Worm (Caenorhabditis elegans) whole organism, L3 larva: ENCODE measurements around the gene ugt-58.

Experiments used
- R02D3.7 ChIP-seq: fragments of 150-350 bp; optimal IDR thresholded peaks from 2 replicates; lab custom pipeline; 2014; ENCODE audit warnings: missing biosample characterization, missing genetic modification characterization
- ZK546.5 ChIP-seq: sonication (generic microtip); optimal IDR thresholded peaks from 2 replicates; lab custom pipeline; 2017; ENCODE audit warnings: missing biosample characterization, missing genetic modification characterization
- aly-2 ChIP-seq: fragments of 150-350 bp; optimal IDR thresholded peaks from 2 replicates; lab custom pipeline; 2014; ENCODE audit warnings: missing biosample characterization, missing genetic modification characterization
- ama-1 ChIP-seq: fragments of 150-350 bp; optimal IDR thresholded peaks from 2 replicates; lab custom pipeline; 2018
- ceh-16 ChIP-seq: sonication (generic microtip); optimal IDR thresholded peaks from 2 replicates; lab custom pipeline; 2017; ENCODE audit warnings: missing biosample characterization, missing genetic modification characterization
- ceh-28 ChIP-seq: fragments of 150-350 bp; optimal IDR thresholded peaks from 2 replicates; lab custom pipeline; 2014; ENCODE audit warnings: missing biosample characterization, missing genetic modification reagents, missing genetic modification characterization
- ceh-9 ChIP-seq: sonication (generic microtip); optimal IDR thresholded peaks from 2 replicates; lab custom pipeline; 2018; ENCODE audit warnings: missing biosample characterization, missing genetic modification characterization
- daf-12 ChIP-seq: fragments of 150-350 bp; optimal IDR thresholded peaks from 2 replicates; lab custom pipeline; 2014; ENCODE audit warnings: missing biosample characterization, missing genetic modification reagents, missing genetic modification characterization
- egl-27 ChIP-seq: sonication (generic microtip); optimal IDR thresholded peaks from 4 replicates; lab custom pipeline; 2017; ENCODE audit warnings: missing biosample characterization, missing genetic modification reagents, missing genetic modification characterization
- elt-2 ChIP-seq: sonication (generic microtip); optimal IDR thresholded peaks from 2 replicates; lab custom pipeline; 2016; ENCODE audit warnings: missing genetic modification reagents, mild to moderate bottlenecking, missing genetic modification characterization, missing compliant biosample characterization
- elt-3 ChIP-seq, 3 experiments: fragments of 150-350 bp in 1 of 3; sonication (generic microtip) in 2 of 3; optimal IDR thresholded peaks; 2 replicates in 2 of 3; 4 replicates in 1 of 3; lab custom pipeline; 2014 to 2017; ENCODE audit warnings: missing biosample characterization in 3 of 3, missing genetic modification characterization in 3 of 3
- eor-1 ChIP-seq, 2 experiments: fragments of 150-350 bp; optimal IDR thresholded peaks; 2 replicates each; lab custom pipeline; 2014 to 2018; ENCODE audit warnings: missing biosample characterization in 2 of 2, missing genetic modification characterization in 2 of 2
- fkh-10 ChIP-seq: sonication (generic microtip); optimal IDR thresholded peaks from 2 replicates; lab custom pipeline; 2017; ENCODE audit warnings: missing biosample characterization, missing genetic modification reagents, missing genetic modification characterization
- fkh-2 ChIP-seq: fragments of 150-350 bp; optimal IDR thresholded peaks from 2 replicates; lab custom pipeline; 2014; ENCODE audit warnings: missing biosample characterization, missing genetic modification reagents, missing genetic modification characterization
- fos-1 ChIP-seq: fragments of 150-350 bp; optimal IDR thresholded peaks from 2 replicates; lab custom pipeline; 2014; ENCODE audit warnings: missing biosample characterization, missing genetic modification characterization
- hmg-11 ChIP-seq: sonication (generic microtip); optimal IDR thresholded peaks from 2 replicates; lab custom pipeline; 2016; ENCODE audit warnings: missing genetic modification characterization, missing compliant biosample characterization
- jun-1 ChIP-seq: fragments of 150-350 bp; optimal IDR thresholded peaks from 2 replicates; lab custom pipeline; 2014; ENCODE audit warnings: missing biosample characterization, missing genetic modification reagents, missing genetic modification characterization
- lin-39 ChIP-seq: fragments of 150-350 bp; optimal IDR thresholded peaks from 2 replicates; lab custom pipeline; 2018; ENCODE audit warnings: missing biosample characterization, missing genetic modification reagents, missing genetic modification characterization
- mdl-1 ChIP-seq: fragments of 150-350 bp; optimal IDR thresholded peaks from 2 replicates; lab custom pipeline; 2014; ENCODE audit warnings: missing biosample characterization, missing genetic modification characterization
- nfya-1 ChIP-seq: sonication (generic microtip); optimal IDR thresholded peaks from 2 replicates; lab custom pipeline; 2017; ENCODE audit warnings: missing genetic modification characterization, mild to moderate bottlenecking, missing compliant biosample characterization, antibody characterized with exemption, moderate library complexity; ENCODE audit not compliant: insufficient read depth
- nhr-12 ChIP-seq: fragments of 150-350 bp; optimal IDR thresholded peaks from 2 replicates; lab custom pipeline; 2014; ENCODE audit warnings: missing biosample characterization, missing genetic modification characterization
- nhr-25 ChIP-seq: sonication (generic microtip); optimal IDR thresholded peaks from 2 replicates; lab custom pipeline; 2017; ENCODE audit warnings: missing biosample characterization, missing genetic modification characterization
- nhr-43 ChIP-seq: sonication (generic microtip); optimal IDR thresholded peaks from 2 replicates; lab custom pipeline; 2016; ENCODE audit warnings: mild to moderate bottlenecking, missing genetic modification characterization, missing compliant biosample characterization; ENCODE audit not compliant: poor library complexity, severe bottlenecking
- nhr-76 ChIP-seq: fragments of 150-350 bp; sonication (generic microtip); optimal IDR thresholded peaks from 5 replicates; lab custom pipeline; 2014; ENCODE audit warnings: missing biosample characterization, missing genetic modification characterization
- pha-4 ChIP-seq: fragments of 150-350 bp; optimal IDR thresholded peaks from 2 replicates; lab custom pipeline; 2014; ENCODE audit warnings: missing biosample characterization, missing genetic modification reagents, missing genetic modification characterization
- pqm-1 ChIP-seq: fragments of 150-350 bp; optimal IDR thresholded peaks from 2 replicates; lab custom pipeline; 2017; ENCODE audit warnings: missing biosample characterization, missing genetic modification characterization, inconsistent platforms
- tbx-2 ChIP-seq: sonication (generic microtip); optimal IDR thresholded peaks from 2 replicates; lab custom pipeline; 2016; ENCODE audit warnings: mild to moderate bottlenecking, missing genetic modification characterization, missing compliant biosample characterization
- unc-39 ChIP-seq: sonication (generic microtip); optimal IDR thresholded peaks from 4 replicates; lab custom pipeline; 2017; ENCODE audit warnings: missing biosample characterization, missing genetic modification characterization
- unc-62 ChIP-seq: fragments of 150-350 bp; sonication (generic microtip); optimal IDR thresholded peaks from 4 replicates; lab custom pipeline; 2014; ENCODE audit warnings: missing biosample characterization, missing genetic modification reagents, missing genetic modification characterization
- zag-1 ChIP-seq: fragments of 150-350 bp; optimal IDR thresholded peaks from 2 replicates; lab custom pipeline; 2014; ENCODE audit warnings: missing biosample characterization, missing genetic modification characterization
- ztf-11 ChIP-seq: fragments of 150-350 bp; optimal IDR thresholded peaks from 2 replicates; lab custom pipeline; 2014; ENCODE audit warnings: missing biosample characterization, missing genetic modification characterization

Gene ugt-58

DNA sequence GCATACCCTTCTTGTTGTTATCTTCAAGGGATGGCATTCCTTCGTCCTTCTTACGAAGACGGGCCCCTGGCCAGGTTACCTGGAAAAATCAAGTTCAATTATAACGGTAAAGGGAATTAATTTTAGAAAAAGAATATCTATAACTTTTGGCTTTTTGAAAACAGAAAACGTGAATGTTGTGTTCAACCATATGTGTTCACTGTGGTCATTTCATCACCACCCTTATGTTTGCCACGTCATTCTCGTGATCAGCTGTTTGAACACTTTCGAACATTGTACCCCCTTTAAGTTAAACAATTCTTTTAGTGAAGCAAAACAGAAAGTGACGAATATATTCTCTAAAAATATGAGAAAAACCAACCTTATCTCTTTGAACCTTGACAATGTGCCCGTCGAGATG is 32.2 kb upstream of the ugt-58 start:
- TF ChIP-seq pha-4 (tag; lab: Kevin White, UChicago): peak; percentile 52
- peak; percentile 42 for TF ChIP-seq ama-1
- TF ChIP-seq nhr-43: peak; percentile 38
- no peak for TF ChIP-seq tbx-2 (tag; lab: Kevin White, UChicago)

- TF ChIP-seq fkh-2 (tag; lab: Kevin White, UChicago) (no peak), nhr-43 (peak; percentile 69), fkh-10 (GFP tag; lab: Kevin White, UChicago) (no peak), ceh-28 (tag; lab: Kevin White, UChicago) (no peak), pqm-1 (tag; lab: Kevin White, UChicago) (no peak), elt-3 (tag; optimal IDR thresholded peaks at IDR 0.05; lab: Kevin White, UChicago) (no peak), elt-2 (tag; lab: Kevin White, UChicago) (peak; percentile 10), R02D3.7 (tag; lab: Kevin White, UChicago) (peak; percentile 11), ztf-11 (no peak), zag-1 (tag; lab: Kevin White, UChicago) (no peak), tbx-2 (tag; lab: Kevin White, UChicago) (no peak)
Measured at ce11 chrII:9617902-9618245, 31.3 kb upstream of the ugt-58 start.

DNA sequence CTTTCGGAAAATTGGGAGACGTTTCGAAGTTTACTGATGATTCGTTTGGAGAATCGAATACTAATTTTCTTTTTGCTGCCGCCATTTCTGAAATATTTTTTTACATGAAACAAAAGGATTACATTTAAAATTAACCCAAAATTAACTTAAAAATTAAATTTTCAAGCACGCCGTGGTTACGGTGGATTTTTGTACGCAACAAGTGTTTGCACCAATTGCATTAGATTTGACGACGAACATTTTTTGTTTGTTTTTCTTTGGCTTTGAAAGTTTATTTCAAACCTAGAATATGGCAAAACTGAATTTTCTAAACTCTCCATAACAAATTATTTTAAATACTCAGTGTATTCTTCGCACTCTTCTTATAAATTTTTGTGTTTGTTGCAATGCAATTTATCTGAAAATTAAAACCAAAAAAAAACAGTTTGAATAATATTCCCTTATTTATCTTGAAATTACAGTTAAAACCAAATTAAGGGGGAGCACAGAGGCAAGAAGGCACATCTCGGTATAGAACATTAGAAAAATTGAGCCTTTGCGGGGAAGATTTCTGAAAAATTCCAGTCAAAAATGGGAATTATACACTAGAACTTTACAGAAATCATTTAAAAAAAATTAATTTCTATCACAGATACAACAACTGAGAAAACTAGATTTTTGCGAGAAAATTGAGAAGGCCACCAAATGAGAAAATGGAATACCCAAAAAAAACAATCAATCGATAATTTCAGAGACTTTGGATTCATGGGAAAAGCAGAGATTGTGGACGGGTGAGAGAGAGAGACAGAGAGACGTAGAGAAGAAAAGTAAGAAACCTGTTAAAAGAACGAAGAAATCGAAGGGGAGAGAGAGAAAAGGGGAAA is 30.7 kb upstream of the ugt-58 start, which contains the start of gene hal-3:
Gene hal-3 (minus strand): TSS at position 87 of the 863 bp plus-strand sequence.
- TF ChIP-seq nhr-12 (tag; lab: Kevin White, UChicago) (no peak), nfya-1 (tag; lab: Kevin White, UChicago) (peak; percentile 34), ama-1 (peak; percentile 41), daf-12 (tag; lab: Kevin White, UChicago) (peak; percentile 14), ceh-28 (tag; lab: Kevin White, UChicago) (peak; percentile 74), jun-1 (tag; lab: Kevin White, UChicago) (peak; percentile 35)

DNA sequence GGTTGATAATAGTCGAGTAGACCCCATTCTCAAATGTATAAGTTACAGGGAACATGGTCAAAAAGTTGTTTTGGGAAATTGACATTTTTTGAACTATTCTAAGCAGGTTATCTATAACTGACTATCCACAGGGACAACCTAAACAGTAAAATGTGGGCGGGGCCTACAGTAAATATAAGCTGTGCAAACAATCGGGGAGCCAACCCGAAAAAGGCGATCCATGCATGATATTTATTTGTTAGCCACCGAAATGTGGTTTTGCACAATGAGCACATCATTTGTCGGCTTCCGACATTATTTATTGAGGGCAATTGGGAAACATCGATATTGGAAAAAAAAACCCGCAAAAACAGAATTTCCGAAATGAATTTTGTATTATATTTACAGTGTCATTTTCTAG is 28.1 kb upstream of the ugt-58 start, which contains the start of gene hlh-6:
Gene hlh-6 (minus strand): TSS at position 101 of the 400 bp plus-strand sequence.
- TF ChIP-seq unc-39 (tag; lab: Kevin White, UChicago) (no peak), ceh-16 (tag; lab: Kevin White, UChicago) (no peak), elt-2 (tag; lab: Kevin White, UChicago) (no peak), lin-39 (tag; lab: Kevin White, UChicago) (no peak), pqm-1 (tag; lab: Kevin White, UChicago) (no peak), egl-27 (tag; lab: Kevin White, UChicago) (no peak), nhr-25 (tag; lab: Kevin White, UChicago) (no peak), zag-1 (tag; lab: Kevin White, UChicago) (no peak), fkh-10 (GFP tag; lab: Kevin White, UChicago) (no peak), nhr-76 (tag; lab: Kevin White, UChicago) (no peak), ceh-9 (tag; lab: Kevin White, UChicago) (no peak), unc-62 (no peak), pha-4 (tag; lab: Kevin White, UChicago) (no peak), eor-1 (tag; optimal IDR thresholded peaks at IDR 0.05; lab: Kevin White, UChicago) (no peak), nhr-43 (no peak), fkh-2 (tag; lab: Kevin White, UChicago) (no peak)

DNA sequence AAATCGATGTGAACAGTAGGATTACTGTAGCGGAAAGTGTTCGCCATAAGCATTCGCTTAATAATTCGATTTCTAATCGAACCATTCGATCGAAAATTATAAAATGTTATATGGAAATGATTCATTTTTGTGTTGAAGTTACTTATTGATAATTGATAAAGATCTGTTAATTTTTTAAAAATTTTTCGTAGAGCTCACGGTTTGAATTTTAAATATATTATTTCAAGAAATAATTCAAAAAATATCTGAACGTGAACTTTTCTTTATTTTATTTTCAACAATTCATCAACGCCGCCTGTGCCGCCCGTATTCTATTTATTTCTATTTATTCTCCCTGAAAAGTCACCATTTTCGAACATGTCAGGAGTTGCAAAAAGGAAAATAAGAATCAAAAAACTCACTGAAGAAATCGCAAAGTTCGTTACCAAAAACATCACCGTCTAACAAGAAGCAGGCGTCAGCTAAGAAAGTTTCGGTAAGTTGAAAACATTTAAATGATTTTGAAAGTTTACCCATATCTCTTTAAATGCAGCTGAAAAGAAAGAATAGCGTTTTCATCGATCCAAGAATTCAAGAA is 24.9 kb upstream of the ugt-58 start, which contains the start of the genes T15H9.5 and T15H9.4:
Gene T15H9.5 (minus strand): TSS at position 101 of the 577 bp plus-strand sequence.
Gene T15H9.4 (plus strand): TSS at position 527 of the 577 bp plus-strand sequence.
- TF ChIP-seq ZK546.5 (no peak), nhr-25 (tag; lab: Kevin White, UChicago) (no peak), eor-1 (tag; optimal IDR thresholded peaks at IDR 0.05; lab: Kevin White, UChicago) (no peak), fkh-10 (GFP tag; lab: Kevin White, UChicago) (no peak), nhr-76 (tag; lab: Kevin White, UChicago) (no peak), ceh-28 (tag; lab: Kevin White, UChicago) (no peak), aly-2 (no peak), fos-1 (tag; lab: Kevin White, UChicago) (no peak), mdl-1 (tag; lab: Kevin White, UChicago) (no peak), hmg-11 (tag; lab: Kevin White, UChicago) (no peak), fkh-2 (tag; lab: Kevin White, UChicago) (no peak), jun-1 (tag; lab: Kevin White, UChicago) (no peak), nhr-12 (tag; lab: Kevin White, UChicago) (no peak)
- TF ChIP-seq, all 47 proteins: peak for 0
